Worm (Caenorhabditis elegans): ENCODE data around the gene C17H11.6.
"Not testable (repeated sequence)": the region's sequence is repeated elsewhere in the genome, so short reads cannot be mapped to it uniquely, and the experiment has no call there.

C17H11.6 gene

ce11 chrX:8155969-8156368, 47.6 kb downstream of the C17H11.6 start (continued):
- TF ChIP-seq Y105C5A.15 (GFP tag; IDR thresholded peaks at IDR 0.05) (peak; percentile 81; the same call in 1 of the 2 replicates), lim-7 (GFP tag; IDR thresholded peaks at IDR 0.05) (peak; percentile 85), tra-1 (GFP tag; IDR thresholded peaks at IDR 0.05) (peak; percentile 50; the same call in 1 of the 2 replicates), ctbp-1 (GFP tag; IDR thresholded peaks at IDR 0.05) (peak; percentile 50; the same call in 1 of the 2 replicates), mxl-3 (GFP tag; optimal IDR thresholded peaks at IDR 0.05) (no peak), mes-2 (tag; optimal IDR thresholded peaks at IDR 0.05; ENCODE audit: poor library complexity, severe bottlenecking) (peak; percentile 76), lin-29 (GFP tag; IDR thresholded peaks at IDR 0.05) (peak; percentile 25; the same call in 1 of the 2 replicates), nhr-42 (GFP tag; IDR thresholded peaks at IDR 0.05) (peak; percentile 66; the same call in 1 of the 2 replicates), egl-27 (tag; optimal IDR thresholded peaks at IDR 0.05) (no peak), hmg-1.1 (GFP tag; IDR thresholded peaks at IDR 0.05) (peak; percentile 77), madf-9 (GFP tag; conservative IDR thresholded peaks at IDR 0.05) (peak; percentile 60; the same call in 1 of the 2 replicates), zfp-3 (GFP tag; conservative IDR thresholded peaks at IDR 0.05) (0 out of 2 replicates have a peak, but pooled peaks have one; percentile 42), lin-1 (GFP tag; IDR thresholded peaks at IDR 0.05) (peak; percentile 66; the same call in 1 of the 2 replicates), dmd-8 (GFP tag; IDR thresholded peaks at IDR 0.05) (peak; percentile 85), nhr-76 (tag; optimal IDR thresholded peaks at IDR 0.05) (no peak), pha-4 (GFP tag; IDR thresholded peaks at IDR 0.05) (peak; percentile 73), pha-4 (tag; optimal IDR thresholded peaks at IDR 0.05) (no peak)

DNA sequence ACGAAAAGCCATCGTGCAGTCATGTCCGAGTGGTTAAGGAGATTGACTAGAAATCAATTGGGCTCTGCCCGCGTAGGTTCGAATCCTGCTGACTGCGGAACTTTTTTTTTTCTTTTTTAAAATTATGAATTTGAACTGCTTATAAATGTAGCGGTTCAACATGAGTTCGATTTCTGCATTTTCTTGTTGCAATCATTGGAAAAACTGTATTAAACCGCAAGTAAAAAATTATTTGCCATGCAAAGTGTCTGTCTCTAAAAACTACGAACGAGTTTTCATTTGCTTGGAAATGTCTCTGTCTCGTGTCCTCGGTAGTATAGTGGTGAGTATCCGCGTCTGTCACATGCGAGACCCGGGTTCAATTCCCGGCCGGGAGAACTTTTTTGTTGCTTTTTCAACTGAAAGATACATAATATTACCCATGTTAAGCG, 48.1 kb downstream of the C17H11.6 start:
- 0 out of 2 replicates have a peak, but pooled peaks have one; percentile 3 for TF ChIP-seq F26F4.8 (GFP tag; conservative IDR thresholded peaks at IDR 0.05)
- 0 out of 2 replicates have a peak, but pooled peaks have one; percentile 26 for TF ChIP-seq dmd-6 (GFP tag; IDR thresholded peaks at IDR 0.05)
- peak; percentile 50; the same call in 1 of the 2 replicates for TF ChIP-seq tra-1 (GFP tag; IDR thresholded peaks at IDR 0.05)
- TF ChIP-seq lim-7 (GFP tag; IDR thresholded peaks at IDR 0.05), result peak; percentile 76
- peak; percentile 76 for TF ChIP-seq mes-2 (tag; optimal IDR thresholded peaks at IDR 0.05; ENCODE audit: poor library complexity, severe bottlenecking)
- peak; percentile 69; the same call in 1 of the 2 replicates for TF ChIP-seq snpc-1.2 (GFP tag; IDR thresholded peaks at IDR 0.05)
- TF ChIP-seq Y75B8A.6 (GFP tag; IDR thresholded peaks at IDR 0.05), result peak; percentile 67; the same call in 1 of the 2 replicates
- peak; percentile 54 for TF ChIP-seq T26A8.4 (GFP tag; IDR thresholded peaks at IDR 0.05)
- TF ChIP-seq arid-1 (GFP tag; conservative IDR thresholded peaks at IDR 0.05), result peak; percentile 15; the same call in 1 of the 2 replicates
- peak; percentile 51; the same call in 1 of the 2 replicates for TF ChIP-seq Y48G9A.11 (GFP tag; IDR thresholded peaks at IDR 0.05)
- peak; percentile 8 to 70; a peak in 2 of 4 replicates for TF ChIP-seq madf-5 (GFP tag; IDR thresholded peaks at IDR 0.05)
- peak; percentile 16 for TF ChIP-seq mep-1 (tag; optimal IDR thresholded peaks at IDR 0.05)
- TF ChIP-seq dve-1 (tag; optimal IDR thresholded peaks at IDR 0.05; ENCODE audit: insufficient read depth), result peak; percentile 18
- TF ChIP-seq D1046.2 (GFP tag; IDR thresholded peaks at IDR 0.05), result 0 out of 2 replicates have a peak, but pooled peaks have one; percentile 35
- peak; percentile 52 for TF ChIP-seq duxl-1 (tag; optimal IDR thresholded peaks at IDR 0.05; ENCODE audit: poor library complexity)
- TF ChIP-seq daf-16 (GFP tag; optimal IDR thresholded peaks at IDR 0.05); pha-4 (tag; optimal IDR thresholded peaks at IDR 0.05): not testable (repeated sequence)
- peak; percentile 12 for TF ChIP-seq daf-16 (tag; optimal IDR thresholded peaks at IDR 0.05)
- peak; percentile 41; the same call in 1 of the 2 replicates for TF ChIP-seq pha-4 (GFP tag; IDR thresholded peaks at IDR 0.05)
- TF ChIP-seq egl-43 (GFP tag; IDR thresholded peaks at IDR 0.05), result 0 out of 2 replicates have a peak, but pooled peaks have one; percentile 55
- TF ChIP-seq spr-1 (tag; optimal IDR thresholded peaks at IDR 0.05), result peak; percentile 20
- peak; percentile 46 for TF ChIP-seq gei-8 (GFP tag; optimal IDR thresholded peaks at IDR 0.05)
- 0 out of 2 replicates have a peak, but pooled peaks have one; percentile 16 for TF ChIP-seq Y105C5A.15 (GFP tag; IDR thresholded peaks at IDR 0.05)
- 0 out of 2 replicates have a peak, but pooled peaks have one; percentile 36 for TF ChIP-seq ZK337.2 (GFP tag; IDR thresholded peaks at IDR 0.05)
- TF ChIP-seq mdt-29 (GFP tag; IDR thresholded peaks at IDR 0.05), result 0 out of 2 replicates have a peak, but pooled peaks have one; percentile 57
- TF ChIP-seq nhr-41 (GFP tag; IDR thresholded peaks at IDR 0.05), result peak; percentile 12; the same call in 1 of the 2 replicates
- TF ChIP-seq lin-38 (GFP tag; IDR thresholded peaks at IDR 0.05), result peak; percentile 60
- TF ChIP-seq dpl-1 (GFP tag; optimal IDR thresholded peaks at IDR 0.05), result peak; percentile 1
- peak; percentile 54; the same call in 1 of the 2 replicates for TF ChIP-seq dmd-8 (GFP tag; IDR thresholded peaks at IDR 0.05)
- peak in 1 of 2 experiments; percentile 36 for TF ChIP-seq lsy-2 (tag; optimal IDR thresholded peaks at IDR 0.05)
- peak; percentile 89 for TF ChIP-seq hlh-30 (tag; optimal IDR thresholded peaks at IDR 0.05; ENCODE audit: insufficient read depth)
- peak; percentile 38; the same call in 1 of the 2 replicates for TF ChIP-seq mxl-2 (GFP tag; conservative IDR thresholded peaks at IDR 0.05)
- peak; percentile 43; the same call in 1 of the 2 replicates for TF ChIP-seq vab-7 (GFP tag; IDR thresholded peaks at IDR 0.05)
- peak; percentile 50 for TF ChIP-seq hmg-1.1 (GFP tag; IDR thresholded peaks at IDR 0.05)
- peak; percentile 55; the same call in 1 of the 2 replicates for TF ChIP-seq ctbp-1 (GFP tag; IDR thresholded peaks at IDR 0.05)
- TF ChIP-seq mdl-1 (tag; optimal IDR thresholded peaks at IDR 0.05), result peak; percentile 9 to 70
- peak; percentile 35; the same call in 1 of the 2 replicates for TF ChIP-seq madf-9 (GFP tag; conservative IDR thresholded peaks at IDR 0.05)
